Fruit fly (Drosophila melanogaster) whole organism, embryonic: ENCODE measurements around the gene osk.
A peak's percentile ranks its signal among the peaks of the same experiment; 100 is the strongest.

Source experiments
- C15 ChIP-seq: fragments of 200-800 bp; sonication (Bioruptor generic); IDR thresholded peaks from 3 replicates; pipeline ENCODE4 v1.3.6; 2022; ENCODE audit warnings: missing biosample characterization, missing genetic modification characterization
- CG10209 ChIP-seq: fragments of 200-800 bp; sonication (Bioruptor generic); optimal IDR thresholded peaks from 3 replicates; lab custom pipeline; 2017; ENCODE audit warnings: missing biosample characterization, mild to moderate bottlenecking, missing genetic modification characterization, missing genetic modification reagents
- CG11093 ChIP-seq: fragments of 200-800 bp; sonication (Bioruptor generic); IDR thresholded peaks from 3 replicates; pipeline ENCODE4 v1.3.6; 2022; ENCODE audit warnings: missing biosample characterization, missing genetic modification characterization
- CG11504 ChIP-seq: fragments of 200-800 bp; sonication (Bioruptor generic); optimal IDR thresholded peaks from 3 replicates; lab custom pipeline; 2019; ENCODE audit warnings: missing biosample characterization, mild to moderate bottlenecking, missing genetic modification characterization, moderate library complexity
- CG17186 ChIP-seq: fragments of 200-800 bp; sonication (Bioruptor generic); optimal IDR thresholded peaks from 3 replicates; lab custom pipeline; 2017; ENCODE audit warnings: missing biosample characterization, missing genetic modification reagents, missing genetic modification characterization
- CG17912 ChIP-seq: fragments of 200-800 bp; sonication (Bioruptor generic); optimal IDR thresholded peaks from 2 replicates; lab custom pipeline; 2018; ENCODE audit warnings: missing biosample characterization, mild to moderate bottlenecking, missing genetic modification characterization
- CG18011 ChIP-seq: fragments of 200-800 bp; sonication (Bioruptor generic); optimal IDR thresholded peaks from 2 replicates; lab custom pipeline; 2017; ENCODE audit warnings: missing biosample characterization, missing genetic modification characterization, mild to moderate bottlenecking, moderate library complexity, missing genotype
- CG18476 ChIP-seq: fragments of 200-800 bp; sonication (Bioruptor generic); optimal IDR thresholded peaks from 2 replicates; lab custom pipeline; 2016; ENCODE audit warnings: missing biosample characterization, mild to moderate bottlenecking, missing genetic modification characterization
- CG2120 ChIP-seq: fragments of 200-800 bp; sonication (Bioruptor generic); optimal IDR thresholded peaks from 3 replicates; lab custom pipeline; 2016; ENCODE audit warnings: missing biosample characterization, missing genetic modification characterization
- CG31224 ChIP-seq: fragments of 200-800 bp; sonication (Bioruptor generic); IDR thresholded peaks from 2 replicates; pipeline ENCODE4 v1.3.6; 2022; ENCODE audit warnings: missing biosample characterization, missing genetic modification characterization
- CG3847 ChIP-seq: fragments of 200-800 bp; sonication (Bioruptor generic); IDR thresholded peaks from 2 replicates; pipeline ENCODE4 v1.3.6; 2022; ENCODE audit warnings: missing biosample characterization, missing genetic modification characterization
- CG3995 ChIP-seq: fragments of 200-800 bp; sonication (Bioruptor generic); optimal IDR thresholded peaks from 3 replicates; lab custom pipeline; 2016; ENCODE audit warnings: missing biosample characterization, missing genetic modification characterization
- CG4282 ChIP-seq: fragments of 200-800 bp; sonication (Bioruptor generic); optimal IDR thresholded peaks from 2 replicates; lab custom pipeline; 2016; ENCODE audit warnings: missing biosample characterization, missing genetic modification characterization
- CG4404 ChIP-seq: fragments of 200-800 bp; sonication (Bioruptor generic); IDR thresholded peaks from 2 replicates; pipeline ENCODE4 v1.3.6; 2022; ENCODE audit warnings: missing biosample characterization, missing genetic modification characterization
- CG5180 ChIP-seq: fragments of 200-800 bp; sonication (Bioruptor generic); optimal IDR thresholded peaks from 3 replicates; lab custom pipeline; 2017; ENCODE audit warnings: missing biosample characterization, missing genetic modification characterization, mild to moderate bottlenecking, moderate library complexity, missing genetic modification reagents
- CG6175 ChIP-seq: fragments of 200-800 bp; sonication (Bioruptor generic); IDR thresholded peaks from 3 replicates; pipeline ENCODE4 v1.3.6; 2022; ENCODE audit warnings: missing biosample characterization, missing genetic modification characterization
- CG6272 ChIP-seq: fragments of 200-800 bp; sonication (Bioruptor generic); IDR thresholded peaks from 2 replicates; pipeline ENCODE4 v1.3.6; 2022; ENCODE audit warnings: missing biosample characterization, missing genetic modification characterization
- CG7556 ChIP-seq: fragments of 200-800 bp; sonication (Bioruptor generic); optimal IDR thresholded peaks from 2 replicates; lab custom pipeline; 2017; ENCODE audit warnings: missing biosample characterization, mild to moderate bottlenecking, missing genetic modification characterization
- CG7928 ChIP-seq: fragments of 200-800 bp; sonication (Bioruptor generic); optimal IDR thresholded peaks from 2 replicates; lab custom pipeline; 2017; ENCODE audit warnings: missing biosample characterization, mild to moderate bottlenecking, missing genetic modification characterization
- CG9437 ChIP-seq: fragments of 200-800 bp; sonication (Bioruptor generic); optimal IDR thresholded peaks from 2 replicates; lab custom pipeline; 2018; ENCODE audit warnings: missing biosample characterization, mild to moderate bottlenecking, missing genetic modification characterization
- Dfd ChIP-seq, 2 experiments: fragments of >200 bp; optimal IDR thresholded peaks; 2 replicates each; lab custom pipeline; 2017; ENCODE audit warnings: missing biosample characterization in 2 of 2, missing genetic modification characterization in 2 of 2
- Dp ChIP-seq: fragments of 200-800 bp; sonication (Bioruptor generic); optimal IDR thresholded peaks from 2 replicates; lab custom pipeline; 2018; ENCODE audit warnings: missing biosample characterization, mild to moderate bottlenecking, missing genetic modification characterization, moderate library complexity
- Ets65A ChIP-seq: fragments of 200-800 bp; sonication (Bioruptor generic); peaks from one replicate; lab custom pipeline; 2016; ENCODE audit warnings: missing biosample characterization, missing genetic modification characterization
- Gug ChIP-seq: fragments of 200-800 bp; sonication (Bioruptor generic); IDR thresholded peaks from 4 replicates; pipeline ENCODE4 v1.3.6; 2022; ENCODE audit warnings: missing biosample characterization, missing genetic modification characterization
- H15 ChIP-seq: fragments of 200-800 bp; sonication (Bioruptor generic); IDR thresholded peaks from 3 replicates; pipeline ENCODE4 v1.3.6; 2022; ENCODE audit warnings: missing biosample characterization, missing genetic modification characterization
- Jarid2 ChIP-seq: fragments of 200-800 bp; sonication (Bioruptor generic); optimal IDR thresholded peaks from 3 replicates; lab custom pipeline; 2017; ENCODE audit warnings: mild to moderate bottlenecking, missing biosample characterization, missing genetic modification reagents, missing genetic modification characterization
- Six4 ChIP-seq: fragments of 200-800 bp; sonication (Bioruptor generic); optimal IDR thresholded peaks from 2 replicates; lab custom pipeline; 2016; ENCODE audit warnings: missing biosample characterization, missing genetic modification characterization
- Xbp1 ChIP-seq: fragments of 200-800 bp; sonication (Bioruptor generic); optimal IDR thresholded peaks from 3 replicates; lab custom pipeline; 2016; ENCODE audit warnings: missing biosample characterization, mild to moderate bottlenecking, missing genetic modification characterization
- bowl ChIP-seq: fragments of 200-800 bp; sonication (Bioruptor generic); IDR thresholded peaks from 2 replicates; pipeline ENCODE4 v1.3.6; 2022; ENCODE audit warnings: missing biosample characterization, missing genetic modification characterization
- bsh ChIP-seq, 2 experiments: fragments of 200-800 bp; sonication (Bioruptor generic); optimal IDR thresholded peaks; 2 replicates each; lab custom pipeline; 2017 to 2018; ENCODE audit warnings: mild to moderate bottlenecking in 2 of 2, missing biosample characterization in 2 of 2, missing genetic modification characterization in 2 of 2, moderate library complexity in 1 of 2
- cas ChIP-seq: fragments of 200-800 bp; sonication (Bioruptor generic); IDR thresholded peaks from 2 replicates; pipeline ENCODE4 v1.3.6; 2022; ENCODE audit warnings: missing biosample characterization, missing genetic modification characterization
- caup ChIP-seq: fragments of 200-800 bp; sonication (Bioruptor generic); optimal IDR thresholded peaks from 3 replicates; lab custom pipeline; 2017; ENCODE audit warnings: missing biosample characterization, mild to moderate bottlenecking, missing genetic modification characterization, moderate library complexity; ENCODE audit not compliant: severe bottlenecking
- eyg ChIP-seq: fragments of 200-800 bp; sonication (Bioruptor generic); optimal IDR thresholded peaks from 3 replicates; lab custom pipeline; 2016; ENCODE audit warnings: missing biosample characterization, missing genetic modification characterization
- fd102C ChIP-seq: fragments of 200-800 bp; sonication (Bioruptor generic); optimal IDR thresholded peaks from 2 replicates; lab custom pipeline; 2018; ENCODE audit warnings: missing biosample characterization, mild to moderate bottlenecking, missing genetic modification characterization, moderate library complexity
- gcm ChIP-seq: fragments of 200-800 bp; sonication (Bioruptor generic); optimal IDR thresholded peaks from 2 replicates; lab custom pipeline; 2019; ENCODE audit warnings: missing biosample characterization, mild to moderate bottlenecking, missing genetic modification characterization, moderate library complexity
- gsb-n ChIP-seq: fragments of 200-800 bp; sonication (Bioruptor generic); optimal IDR thresholded peaks from 3 replicates; lab custom pipeline; 2018; ENCODE audit warnings: missing biosample characterization, mild to moderate bottlenecking, missing genetic modification characterization
- ham ChIP-seq: fragments of 200-800 bp; sonication (Bioruptor generic); IDR thresholded peaks from 2 replicates; pipeline ENCODE4 v1.3.6; 2022; ENCODE audit warnings: missing biosample characterization, missing genetic modification characterization
- hb ChIP-seq: fragments of 200-800 bp; sonication (Bioruptor generic); IDR thresholded peaks from 3 replicates; pipeline ENCODE4 v1.3.6; 2022; ENCODE audit warnings: missing biosample characterization, missing genetic modification characterization; ENCODE audit not compliant: partially characterized antibody
- hkb ChIP-seq, 2 experiments: fragments of 200-800 bp in 1 of 2; fragments of >200 bp in 1 of 2; sonication (Bioruptor generic) in 1 of 2; IDR thresholded peaks in 1 of 2; optimal IDR thresholded peaks in 1 of 2; 2 replicates each; pipeline versions ENCODE4 v1.3.6 to Lab custom; 2017 to 2022; ENCODE audit warnings: missing biosample characterization in 1 of 2, missing genetic modification characterization in 1 of 2
- lab ChIP-seq: fragments of 200-800 bp; sonication (Bioruptor generic); optimal IDR thresholded peaks from 3 replicates; lab custom pipeline; 2017; ENCODE audit warnings: missing biosample characterization, missing genetic modification characterization, mild to moderate bottlenecking, moderate library complexity, missing genetic modification reagents
- p53 ChIP-seq: fragments of 200-800 bp; sonication (Bioruptor generic); optimal IDR thresholded peaks from 2 replicates; lab custom pipeline; 2016; ENCODE audit warnings: missing biosample characterization, missing genetic modification characterization
- peb ChIP-seq: fragments of 200-800 bp; sonication (Bioruptor generic); IDR thresholded peaks from 2 replicates; pipeline ENCODE4 v1.3.6; 2022; ENCODE audit warnings: missing biosample characterization, missing genetic modification characterization
- repo ChIP-seq: fragments of 200-800 bp; sonication (Bioruptor generic); optimal IDR thresholded peaks from 2 replicates; lab custom pipeline; 2016; ENCODE audit warnings: missing biosample characterization, missing genetic modification characterization
- schlank ChIP-seq: fragments of 200-800 bp; sonication (Bioruptor generic); optimal IDR thresholded peaks from 2 replicates; lab custom pipeline; 2018; ENCODE audit warnings: missing biosample characterization, mild to moderate bottlenecking, missing genetic modification characterization
- shn ChIP-seq: fragments of 200-800 bp; sonication (Bioruptor generic); optimal IDR thresholded peaks from 3 replicates; lab custom pipeline; 2016; ENCODE audit warnings: missing biosample characterization, missing genetic modification characterization
- sima ChIP-seq: fragments of 200-800 bp; sonication (Bioruptor generic); optimal IDR thresholded peaks from 2 replicates; lab custom pipeline; 2016; ENCODE audit warnings: missing biosample characterization, missing genetic modification characterization
- stc ChIP-seq: fragments of 200-800 bp; sonication (Bioruptor generic); IDR thresholded peaks from 2 replicates; pipeline ENCODE4 v1.3.6; 2022; ENCODE audit warnings: missing biosample characterization, missing genetic modification characterization
- unpg ChIP-seq: fragments of 200-800 bp; sonication (Bioruptor generic); optimal IDR thresholded peaks from 3 replicates; lab custom pipeline; 2018; ENCODE audit warnings: missing biosample characterization, mild to moderate bottlenecking, missing genetic modification characterization, moderate library complexity
- vnd ChIP-seq: fragments of 200-800 bp; sonication (Bioruptor generic); IDR thresholded peaks from 3 replicates; pipeline ENCODE4 v1.3.6; 2022; ENCODE audit warnings: missing biosample characterization, missing genetic modification characterization; ENCODE audit not compliant: partially characterized antibody
- z ChIP-seq: fragments of 200-800 bp; sonication (Bioruptor generic); IDR thresholded peaks from 3 replicates; pipeline ENCODE4 v1.3.6; 2022; ENCODE audit warnings: missing biosample characterization, missing genetic modification characterization

osk gene

DNA sequence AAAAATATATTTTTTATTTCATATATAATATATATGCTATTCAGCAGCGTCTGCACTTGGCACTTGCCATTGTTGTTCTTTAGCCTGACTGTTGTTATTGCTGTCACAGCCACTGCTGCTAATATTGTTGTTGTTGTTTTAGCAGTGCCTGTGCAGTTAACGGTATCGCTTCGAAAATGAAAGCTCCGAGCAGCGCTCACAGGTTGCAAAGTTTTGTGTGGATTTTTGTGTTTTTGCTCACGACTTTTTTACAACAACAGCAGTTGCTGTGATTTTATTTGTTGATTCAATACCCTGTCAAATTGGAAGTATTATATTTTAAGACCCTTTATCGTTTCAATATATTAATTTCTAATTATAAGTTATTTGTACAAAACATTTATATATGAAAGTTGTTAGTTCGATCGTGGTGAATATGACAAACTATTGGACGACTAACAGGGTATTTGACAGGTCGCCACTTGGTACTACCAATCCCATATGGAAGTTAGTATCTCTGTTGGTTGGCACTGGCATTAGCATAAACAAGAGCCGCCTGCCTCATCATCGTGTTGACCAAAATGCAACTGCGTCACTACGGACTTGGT is 28.9 kb downstream of the osk start (continued):
- TF ChIP-seq CG6272 (GFP tag; lab: Robert Waterston, UW): no peak
- TF ChIP-seq Six4 (GFP tag; lab: Kevin White, UChicago): no peak
- TF ChIP-seq Gug: no peak
- TF ChIP-seq shn (GFP tag; lab: Kevin White, UChicago): no peak
- TF ChIP-seq CG4282 (GFP tag; lab: Kevin White, UChicago): no peak
- no peak for TF ChIP-seq Ets65A (GFP tag; lab: Kevin White, UChicago)
- TF ChIP-seq CG3995: no peak
- no peak for TF ChIP-seq hkb (optimal IDR thresholded peaks at IDR 0.05; lab: Kevin White, UChicago)
- 0 out of 2 replicates have a peak, but pooled peaks have one; percentile 25 for TF ChIP-seq hkb (GFP tag; IDR thresholded peaks at IDR 0.05; lab: Robert Waterston, UW)
- TF ChIP-seq schlank: no peak
- TF ChIP-seq H15 (GFP tag; lab: Robert Waterston, UW): no peak
- TF ChIP-seq CG11504 (tag; lab: Kevin White, UChicago): peak; percentile 91
- no peak for TF ChIP-seq Jarid2 (GFP tag; lab: Kevin White, UChicago)
- no peak for TF ChIP-seq CG18476 (GFP tag; lab: Kevin White, UChicago)
- TF ChIP-seq CG4404 (GFP tag; lab: Robert Waterston, UW): no peak
- no peak for TF ChIP-seq CG18011
- TF ChIP-seq CG10209: no peak
- TF ChIP-seq C15 (GFP tag; lab: Robert Waterston, UW): no peak
- no peak for TF ChIP-seq CG9437 (GFP tag; lab: Kevin White, UChicago)
- no peak for TF ChIP-seq CG6175 (GFP tag; lab: Robert Waterston, UW)
- no peak for TF ChIP-seq bowl
- no peak for TF ChIP-seq caup (GFP tag; lab: Kevin White, UChicago)
- no peak for TF ChIP-seq eyg (GFP tag; lab: Kevin White, UChicago)
- peak; percentile 62 for TF ChIP-seq stc
- no peak for TF ChIP-seq p53 (GFP tag; lab: Kevin White, UChicago)
- no peak for TF ChIP-seq gcm (GFP tag; lab: Kevin White, UChicago)
- no peak for TF ChIP-seq vnd (GFP tag; lab: Robert Waterston, UW)
- no peak for TF ChIP-seq ham (GFP tag; lab: Robert Waterston, UW)
- no peak for TF ChIP-seq peb (GFP tag; lab: Robert Waterston, UW)
- TF ChIP-seq Xbp1: peak; percentile 32
- no peak for TF ChIP-seq CG2120 (GFP tag; lab: Kevin White, UChicago)
- no peak for TF ChIP-seq fd102C (GFP tag; lab: Kevin White, UChicago)
- no peak for TF ChIP-seq gsb-n (tag; lab: Kevin White, UChicago)
- no peak for TF ChIP-seq CG17186 (GFP tag; lab: Kevin White, UChicago)
- no peak for TF ChIP-seq sima (GFP tag; lab: Kevin White, UChicago)
- no peak for TF ChIP-seq Dfd (GFP tag; optimal IDR thresholded peaks at IDR 0.05; lab: Kevin White, UChicago)
- no peak for TF ChIP-seq repo (GFP tag; lab: Kevin White, UChicago)
- TF ChIP-seq z (GFP tag; lab: Robert Waterston, UW): no peak
- no peak for TF ChIP-seq CG11093 (GFP tag; lab: Robert Waterston, UW)
- peak; percentile 4 for TF ChIP-seq CG7556 (GFP tag; lab: Kevin White, UChicago)
- peak in 1 of 2 experiments; percentile 38 for TF ChIP-seq bsh (GFP tag; optimal IDR thresholded peaks at IDR 0.05; lab: Kevin White, UChicago)
- TF ChIP-seq CG31224 (GFP tag; lab: Robert Waterston, UW): no peak
- no peak for TF ChIP-seq hb (GFP tag; lab: Robert Waterston, UW)
- TF ChIP-seq CG17912 (GFP tag; lab: Kevin White, UChicago): no peak
- peak; percentile 15 for TF ChIP-seq lab (GFP tag; lab: Kevin White, UChicago)
- TF ChIP-seq cas (GFP tag; lab: Robert Waterston, UW): no peak
- no peak for TF ChIP-seq CG7928 (GFP tag; lab: Kevin White, UChicago)
- TF ChIP-seq unpg (GFP tag; lab: Kevin White, UChicago): peak; percentile 58
- TF ChIP-seq Dp (GFP tag; lab: Kevin White, UChicago): no peak
- TF ChIP-seq CG5180: no peak
- TF ChIP-seq CG3847 (GFP tag; lab: Robert Waterston, UW): no peak
